Fruit fly (Drosophila melanogaster): ENCODE results near the gene CG17784.

DNA sequence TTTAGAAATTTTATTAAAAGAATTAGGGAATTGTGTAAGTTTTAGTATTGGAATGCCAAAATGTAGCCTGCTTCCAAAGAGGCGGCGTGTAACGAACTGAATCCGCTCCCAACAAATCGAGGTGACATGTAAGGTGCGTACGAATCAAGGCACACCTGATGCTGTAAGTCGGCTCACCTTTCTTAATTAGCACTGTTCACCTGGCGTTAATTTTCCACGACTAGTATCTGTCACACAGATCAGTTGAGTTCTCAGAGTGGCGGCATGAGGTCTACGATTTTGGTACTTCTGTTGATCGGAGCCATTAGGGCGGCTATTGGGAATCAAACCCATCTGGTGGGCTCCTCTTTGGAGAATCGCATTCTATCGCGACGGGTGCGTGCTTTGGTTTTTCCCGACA, 3.2 kb downstream of the CG17784 start, which contains the start of the genes CG5762 and CG33339:
- TF ChIP-seq usp (GFP tag; optimal IDR thresholded peaks at IDR 0.05) (no peak), fru (GFP tag; optimal IDR thresholded peaks at IDR 0.05) (no peak), sv (GFP tag; optimal IDR thresholded peaks at IDR 0.05) (no peak)
